Worm (Caenorhabditis elegans) whole organism, L1 larva: ENCODE data around the gene dos-2.

Source experiments
- alr-1 ChIP-seq: fragments of 200-800 bp; sonication (Bioruptor generic); optimal IDR thresholded peaks from 2 replicates; lab custom pipeline; 2018; ENCODE audit warnings: borderline replicate concordance, mild to moderate bottlenecking, missing genetic modification characterization, missing compliant biosample characterization
- aly-2 ChIP-seq: fragments of 150-350 bp; optimal IDR thresholded peaks from 2 replicates; lab custom pipeline; 2014; ENCODE audit warnings: missing biosample characterization, missing genetic modification characterization
- ama-1 ChIP-seq: fragments of 150-350 bp; optimal IDR thresholded peaks from 2 replicates; lab custom pipeline; 2014
- ceh-82 ChIP-seq, 3 experiments: fragments of 150-350 bp in 1 of 3; sonication (generic microtip) in 2 of 3; optimal IDR thresholded peaks; 2 replicates each; lab custom pipeline; 2014 to 2017; ENCODE audit warnings: missing biosample characterization in 3 of 3, missing genetic modification characterization in 3 of 3
- ceh-90 ChIP-seq: sonication (generic microtip); optimal IDR thresholded peaks from 2 replicates; lab custom pipeline; 2016; ENCODE audit warnings: missing genetic modification characterization, missing compliant biosample characterization
- ces-1 ChIP-seq: fragments of 150-350 bp; optimal IDR thresholded peaks from 2 replicates; lab custom pipeline; 2014; ENCODE audit warnings: missing biosample characterization, missing genetic modification reagents, missing genetic modification characterization
- dpl-1 ChIP-seq, 3 experiments: fragments of 150-350 bp in 2 of 3; sonication (generic microtip) in 1 of 3; optimal IDR thresholded peaks; 2 replicates each; lab custom pipeline; 2014 to 2017; ENCODE audit warnings: missing biosample characterization in 3 of 3, missing genetic modification characterization in 3 of 3, missing genetic modification reagents in 3 of 3
- fkh-4 ChIP-seq: sonication (generic microtip); optimal IDR thresholded peaks from 2 replicates; lab custom pipeline; 2016; ENCODE audit warnings: missing compliant biosample characterization, missing genetic modification characterization, borderline replicate concordance
- lin-35 ChIP-seq, 2 experiments: fragments of 150-350 bp; optimal IDR thresholded peaks; 2 replicates each; lab custom pipeline; 2014; ENCODE audit warnings: missing biosample characterization in 2 of 2, missing genetic modification characterization in 2 of 2, missing genetic modification reagents in 2 of 2
- mef-2 ChIP-seq: fragments of 150-350 bp; optimal IDR thresholded peaks from 2 replicates; lab custom pipeline; 2014; ENCODE audit warnings: missing biosample characterization, missing genetic modification characterization
- nhr-28 ChIP-seq: fragments of 150-350 bp; optimal IDR thresholded peaks from 2 replicates; lab custom pipeline; 2014; ENCODE audit warnings: missing biosample characterization, missing genetic modification characterization
- nhr-90 ChIP-seq: sonication (generic microtip); optimal IDR thresholded peaks from 2 replicates; lab custom pipeline; 2016; ENCODE audit warnings: mild to moderate bottlenecking, missing genetic modification characterization, missing compliant biosample characterization; ENCODE audit not compliant: poor library complexity
- sox-4 ChIP-seq: sonication (generic microtip); optimal IDR thresholded peaks from 2 replicates; lab custom pipeline; 2016; ENCODE audit warnings: missing genetic modification characterization, missing compliant biosample characterization
- unc-62 ChIP-seq: fragments of 150-350 bp; optimal IDR thresholded peaks from 2 replicates; lab custom pipeline; 2014; ENCODE audit warnings: missing biosample characterization, missing genetic modification reagents, missing genetic modification characterization

DNA sequence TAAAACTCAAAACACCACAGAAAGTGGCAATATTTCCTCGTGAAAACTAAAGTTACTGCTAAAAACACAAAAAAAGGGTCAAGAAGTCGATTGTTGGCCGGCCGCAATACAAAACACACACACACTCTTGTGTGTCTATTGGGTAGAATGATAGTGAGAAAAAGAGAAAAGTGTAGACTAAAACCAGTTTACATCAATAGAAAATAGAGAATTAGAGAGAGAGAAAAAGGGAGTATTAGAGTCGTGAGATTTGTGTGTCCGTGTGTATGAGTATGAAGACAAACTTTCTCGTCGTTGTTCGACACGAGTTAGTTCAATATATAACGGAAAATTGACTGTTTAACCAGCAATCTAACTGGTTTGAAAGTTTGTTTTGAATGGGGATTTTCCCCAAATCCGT lies 46.6 kb upstream of the dos-2 start:
- no peak for TF ChIP-seq ceh-90
- TF ChIP-seq lin-35 (GFP tag; optimal IDR thresholded peaks at IDR 0.05; lab: Kevin White, UChicago), result peak; percentile 10 to 69
- TF ChIP-seq mef-2 (tag; lab: Kevin White, UChicago), result no peak
- TF ChIP-seq ama-1 (lab: Kevin White, UChicago), result no peak
- no peak for TF ChIP-seq aly-2
- TF ChIP-seq nhr-90 (tag; lab: Kevin White, UChicago), result peak; percentile 12
- no peak for TF ChIP-seq fkh-4 (tag; lab: Kevin White, UChicago)
- no peak for TF ChIP-seq ces-1 (GFP tag; lab: Kevin White, UChicago)
- TF ChIP-seq sox-4, result no peak
- no peak for TF ChIP-seq nhr-28 (tag; lab: Kevin White, UChicago)
- peak in 1 of 3 experiments; percentile 6 for TF ChIP-seq ceh-82 (tag; optimal IDR thresholded peaks at IDR 0.05; lab: Kevin White, UChicago)
- peak in 2 of 3 experiments; percentile 26 to 48 for TF ChIP-seq dpl-1 (GFP tag; optimal IDR thresholded peaks at IDR 0.05; lab: Kevin White, UChicago)
- no peak for TF ChIP-seq alr-1 (tag; lab: Kevin White, UChicago)
- TF ChIP-seq unc-62 (GFP tag; lab: Kevin White, UChicago), result no peak
